Worm (Caenorhabditis elegans): Measurements from ENCODE around the gene F32F2.4.

F32F2.4 gene

DNA sequence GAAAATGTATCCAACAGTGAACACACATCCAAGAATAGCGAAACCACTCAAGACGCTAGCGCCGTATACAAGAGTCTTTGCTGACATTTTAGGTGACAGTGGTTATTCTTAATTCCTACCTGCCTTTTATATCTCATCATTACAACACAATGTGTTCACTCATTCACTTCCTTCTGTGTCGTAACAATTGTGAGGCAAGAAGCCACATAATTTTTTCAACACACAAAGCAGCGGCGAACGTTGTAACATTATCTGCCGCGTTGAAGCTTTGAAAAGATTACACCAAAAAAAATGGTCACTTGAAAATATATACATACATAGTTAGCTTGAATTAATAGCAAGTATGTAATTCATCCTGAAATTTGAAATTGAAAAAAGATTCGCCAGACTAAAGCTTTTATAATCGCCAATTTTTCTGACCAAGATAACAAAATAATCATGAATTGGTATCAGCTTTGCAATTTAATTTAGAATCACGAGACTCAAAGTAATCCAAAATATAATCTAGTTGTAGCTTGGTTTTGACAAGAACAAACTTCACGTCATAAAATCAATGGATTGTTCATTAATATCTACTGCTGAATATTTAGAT lies 41.9 kb downstream of the F32F2.4 start, which contains the start of the genes col-161 and srh-18:
Gene col-161 (minus strand): TSS at position 101 of the 592 bp plus-strand sequence.
Gene srh-18 (plus strand): TSS at position 542 of the 592 bp plus-strand sequence.
- TF ChIP-seq aly-2 (tag; optimal IDR thresholded peaks at IDR 0.05) (no peak), nhr-25 (tag; optimal IDR thresholded peaks at IDR 0.05) (peak; percentile 10)

DNA sequence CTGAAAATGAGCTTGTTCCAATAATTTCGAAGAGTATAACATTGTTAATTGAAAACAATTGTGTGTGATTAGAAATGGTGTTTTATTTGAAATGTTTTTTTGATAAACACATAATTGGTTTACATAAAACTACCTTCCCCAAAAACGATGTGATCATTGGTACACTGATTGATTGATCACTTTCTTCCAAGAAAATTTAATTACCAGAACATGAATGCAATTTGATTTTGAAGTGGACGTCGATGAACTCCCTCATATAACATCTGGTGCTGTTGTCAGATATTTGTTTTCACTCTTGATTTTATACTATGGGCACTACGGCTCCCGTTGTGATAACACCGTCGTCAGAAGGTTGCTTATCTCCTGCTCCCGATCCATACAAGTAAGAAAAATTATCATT lies 44.6 kb downstream of the F32F2.4 start, which contains the start of gene srh-15:
Gene srh-15 (plus strand): TSS at position 301 of the 400 bp plus-strand sequence.
- no peak for TF ChIP-seq ceh-9 (tag; optimal IDR thresholded peaks at IDR 0.05)
- no peak for TF ChIP-seq lin-15B (tag; optimal IDR thresholded peaks at IDR 0.05)
- no peak for TF ChIP-seq fos-1 (tag; optimal IDR thresholded peaks at IDR 0.05)
- no peak for TF ChIP-seq ceh-28 (tag; optimal IDR thresholded peaks at IDR 0.05)
- no peak for TF ChIP-seq nhr-237 (tag; optimal IDR thresholded peaks at IDR 0.05)
- no peak for TF ChIP-seq elt-2 (tag; optimal IDR thresholded peaks at IDR 0.05)
- no peak for TF ChIP-seq nfya-1 (tag; optimal IDR thresholded peaks at IDR 0.05; ENCODE audit: insufficient read depth)
- TF ChIP-seq unc-39 (tag; optimal IDR thresholded peaks at IDR 0.05): no peak
- no peak for TF ChIP-seq hmg-11 (tag; optimal IDR thresholded peaks at IDR 0.05)

DNA sequence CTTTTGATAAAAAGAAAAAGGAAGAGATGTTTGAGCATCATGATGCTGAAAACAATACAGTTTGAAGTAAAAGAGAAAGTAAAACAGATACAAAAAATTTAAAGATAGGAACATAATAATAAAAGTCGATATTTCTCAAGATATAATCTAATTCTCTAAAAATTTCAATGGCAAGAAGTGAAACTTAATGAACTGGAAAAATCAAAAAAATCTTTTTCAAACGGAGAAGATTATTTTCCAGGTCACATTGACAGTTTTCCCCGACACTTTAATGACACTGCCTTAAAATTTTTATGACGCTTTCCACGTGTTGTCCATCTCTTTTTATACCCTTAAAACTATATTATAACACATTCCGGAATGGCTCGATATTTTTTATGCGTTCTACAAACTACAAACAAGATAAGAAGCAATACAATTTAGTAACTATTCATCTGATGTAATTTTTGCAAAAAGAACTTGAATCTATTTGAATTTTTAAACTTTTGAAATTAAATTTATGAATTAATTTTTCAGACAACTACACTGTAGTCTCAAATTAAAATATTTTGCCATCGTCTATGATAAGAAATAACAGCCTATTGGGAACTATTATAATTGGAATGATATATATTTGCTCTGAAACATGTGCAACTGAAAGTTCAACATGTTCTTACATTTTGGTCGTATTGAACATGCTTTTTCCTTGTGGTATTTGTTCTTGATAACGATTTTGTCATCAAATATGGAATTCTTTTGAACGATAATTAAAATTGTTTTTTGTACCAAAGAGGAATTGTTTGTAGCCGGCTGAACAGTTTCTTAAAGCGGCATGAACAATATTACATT lies 49.1 kb downstream of the F32F2.4 start, which contains the start of gene C50B6.7:
Gene C50B6.7 (minus strand): TSS at position 51 of the 828 bp plus-strand sequence.
- no peak for TF ChIP-seq elt-1 (tag; optimal IDR thresholded peaks at IDR 0.05)
- no peak for TF ChIP-seq ZK546.5 (tag; optimal IDR thresholded peaks at IDR 0.05)
- no peak for TF ChIP-seq nfya-1 (tag; optimal IDR thresholded peaks at IDR 0.05; ENCODE audit: insufficient read depth)
- no peak for TF ChIP-seq elt-3 (tag; optimal IDR thresholded peaks at IDR 0.05)
- TF ChIP-seq nhr-77 (tag; optimal IDR thresholded peaks at IDR 0.05): no peak
- peak; percentile 58 for TF ChIP-seq elt-2 (tag; optimal IDR thresholded peaks at IDR 0.05)
- no peak for TF ChIP-seq skn-1 (tag; optimal IDR thresholded peaks at IDR 0.05)
- TF ChIP-seq ceh-82 (tag; optimal IDR thresholded peaks at IDR 0.05): no peak
- peak; percentile 75 for TF ChIP-seq pqm-1 (tag; optimal IDR thresholded peaks at IDR 0.05)

Measured in whole organism, L3 larva.